Worm (Caenorhabditis elegans): ENCODE results near the gene R01H2.7.

R01H2.7 gene

DNA sequence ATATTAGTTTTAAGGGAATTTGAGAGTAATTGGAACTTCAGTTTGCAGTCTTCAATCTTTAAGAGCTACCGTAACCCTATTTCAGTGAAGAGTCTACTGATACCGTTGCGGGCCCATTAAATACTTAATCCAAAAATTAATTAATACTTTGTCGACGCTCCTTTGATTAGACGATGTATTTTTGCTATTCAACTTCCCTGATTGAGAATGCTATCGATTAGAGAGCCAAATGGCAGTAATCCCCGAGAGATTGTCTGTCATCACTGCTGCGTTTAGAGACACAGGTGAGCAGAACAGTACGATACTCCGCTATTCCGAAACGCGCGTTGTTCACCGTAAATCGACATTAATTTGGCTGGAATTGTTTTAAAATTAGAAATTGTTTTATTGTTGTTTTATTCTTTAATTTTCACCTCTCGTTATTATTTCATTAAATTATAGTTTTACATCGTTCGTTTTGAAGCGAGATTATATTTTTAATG is 24.3 kb downstream of the R01H2.7 start, which contains the start of gene rfl-1 (continued):
- no peak for TF ChIP-seq mab-9 (GFP tag; IDR thresholded peaks at IDR 0.05)
- peak; percentile 69 for TF ChIP-seq nhr-71 (tag; optimal IDR thresholded peaks at IDR 0.05)
- no peak for TF ChIP-seq hpl-2 (GFP tag; optimal IDR thresholded peaks at IDR 0.05)
- TF ChIP-seq unc-30 (tag; optimal IDR thresholded peaks at IDR 0.05), result no peak
- no peak for TF ChIP-seq ztf-11 (tag; optimal IDR thresholded peaks at IDR 0.05)
- TF ChIP-seq dpl-1 (GFP tag; optimal IDR thresholded peaks at IDR 0.05), result peak; percentile 58 to 73 (median 70)
- TF ChIP-seq hlh-4 (tag; optimal IDR thresholded peaks at IDR 0.05), result no peak
- no peak for TF ChIP-seq mef-2 (tag; optimal IDR thresholded peaks at IDR 0.05)
- peak; percentile 31 for TF ChIP-seq fos-1 (tag; optimal IDR thresholded peaks at IDR 0.05)
- TF ChIP-seq lin-35 (GFP tag; optimal IDR thresholded peaks at IDR 0.05), result peak; percentile 70 to 77
- peak; percentile 70 for TF ChIP-seq snu-23 (GFP tag; optimal IDR thresholded peaks at IDR 0.05)
- TF ChIP-seq ceh-8 (GFP tag; optimal IDR thresholded peaks at IDR 0.05), result no peak
- TF ChIP-seq ets-5 (GFP tag; IDR thresholded peaks at IDR 0.05), result no peak
- TF ChIP-seq lir-3 (tag; optimal IDR thresholded peaks at IDR 0.05; ENCODE audit: poor library complexity), result peak; percentile 20
- no peak for TF ChIP-seq nhr-237 (tag; optimal IDR thresholded peaks at IDR 0.05)
- peak; percentile 42 for TF ChIP-seq fkh-8 (tag; optimal IDR thresholded peaks at IDR 0.05)
- TF ChIP-seq sptf-1 (tag; optimal IDR thresholded peaks at IDR 0.05), result no peak
- TF ChIP-seq hlh-17 (GFP tag; optimal IDR thresholded peaks at IDR 0.05; ENCODE audit: borderline replicate concordance), result no peak
- peak; percentile 52 for TF ChIP-seq dsc-1 (tag; optimal IDR thresholded peaks at IDR 0.05)
- TF ChIP-seq zag-1 (tag; optimal IDR thresholded peaks at IDR 0.05), result no peak
- TF ChIP-seq nhr-47 (tag; optimal IDR thresholded peaks at IDR 0.05), result peak; percentile 66
- TF ChIP-seq F16B12.6 (tag; optimal IDR thresholded peaks at IDR 0.05), result peak; percentile 57
- TF ChIP-seq grh-1 (GFP tag; IDR thresholded peaks at IDR 0.05), result no peak
- no peak for TF ChIP-seq snpc-4 (tag; optimal IDR thresholded peaks at IDR 0.05)
- peak; percentile 55 for TF ChIP-seq nhr-20 (tag; optimal IDR thresholded peaks at IDR 0.05)
- TF ChIP-seq alr-1 (tag; optimal IDR thresholded peaks at IDR 0.05; ENCODE audit: borderline replicate concordance), result no peak
- TF ChIP-seq mdl-1 (tag; optimal IDR thresholded peaks at IDR 0.05), result no peak
- peak; percentile 61 for TF ChIP-seq lin-14 (GFP tag; optimal IDR thresholded peaks at IDR 0.05)
- no peak for TF ChIP-seq vab-15 (tag; optimal IDR thresholded peaks at IDR 0.05)
- TF ChIP-seq C34B4.2 (tag; optimal IDR thresholded peaks at IDR 0.05), result no peak
- TF ChIP-seq efl-3 (GFP tag; optimal IDR thresholded peaks at IDR 0.05), result no peak

DNA sequence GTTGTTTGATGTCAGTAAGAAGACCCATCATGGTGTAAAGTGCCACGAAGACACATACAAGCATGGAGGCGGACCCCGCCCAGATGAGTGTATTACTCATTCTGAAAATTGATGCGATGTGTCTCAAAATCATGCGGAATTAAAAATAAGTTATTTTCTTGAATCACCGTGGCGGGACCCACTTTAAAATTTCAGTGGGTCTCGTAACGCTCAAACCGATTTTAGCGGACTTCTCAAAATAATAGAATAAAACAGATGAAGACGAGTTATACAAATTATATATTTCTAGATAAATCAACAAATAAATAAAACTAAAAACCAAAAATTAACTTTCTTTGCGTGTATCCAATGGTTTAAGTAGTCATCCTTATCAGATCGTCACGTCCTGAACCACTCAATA is 25.0 kb downstream of the R01H2.7 start, which contains the start of gene col-8:
TSS of gene col-8 (minus strand) at position 101 of the 400 bp plus-strand sequence.
- TF ChIP-seq nhr-28 (tag; optimal IDR thresholded peaks at IDR 0.05) (no peak), nhr-47 (tag; optimal IDR thresholded peaks at IDR 0.05) (no peak), ceh-90 (tag; optimal IDR thresholded peaks at IDR 0.05) (no peak), unc-130 (tag; optimal IDR thresholded peaks at IDR 0.05) (no peak), pqm-1 (tag; optimal IDR thresholded peaks at IDR 0.05) (no peak), xbp-1 (tag; optimal IDR thresholded peaks at IDR 0.05) (no peak), ztf-11 (tag; optimal IDR thresholded peaks at IDR 0.05) (no peak), egl-27 (tag; optimal IDR thresholded peaks at IDR 0.05) (no peak), elt-2 (tag; optimal IDR thresholded peaks at IDR 0.05) (no peak), ama-1 (optimal IDR thresholded peaks at IDR 0.05) (no peak), swsn-7 (tag; optimal IDR thresholded peaks at IDR 0.05) (no peak), ceh-88 (GFP tag; IDR thresholded peaks at IDR 0.05) (no peak)

DNA sequence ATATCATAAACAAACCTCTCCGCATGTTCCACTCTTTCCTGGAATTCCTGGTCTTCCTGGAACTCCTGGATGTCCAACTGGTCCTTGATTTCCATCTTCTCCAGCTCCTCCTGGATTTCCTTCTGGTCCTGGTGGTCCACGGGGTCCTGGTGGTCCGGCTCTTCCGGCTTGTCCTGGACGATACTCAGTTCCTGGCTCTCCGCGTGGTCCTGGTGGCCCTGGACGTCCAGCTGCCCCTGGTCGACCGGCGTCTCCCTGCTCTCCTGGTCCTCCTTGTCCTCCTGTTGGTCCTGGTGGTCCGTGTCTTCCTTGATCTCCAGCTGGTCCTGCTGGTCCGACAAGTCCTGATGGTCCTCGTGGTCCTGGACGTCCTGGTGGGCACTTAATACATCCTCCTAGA is 25.8 kb downstream of the R01H2.7 start:
- no peak for TF ChIP-seq rnt-1 (tag; optimal IDR thresholded peaks at IDR 0.05)
- TF ChIP-seq lsy-2 (tag; optimal IDR thresholded peaks at IDR 0.05), result no peak
- no peak for TF ChIP-seq ces-1 (GFP tag; optimal IDR thresholded peaks at IDR 0.05)
- TF ChIP-seq mep-1 (tag; optimal IDR thresholded peaks at IDR 0.05), result no peak
- no peak for TF ChIP-seq nhr-84 (tag; optimal IDR thresholded peaks at IDR 0.05)
- TF ChIP-seq jun-1 (tag; optimal IDR thresholded peaks at IDR 0.05), result no peak
- no peak for TF ChIP-seq elt-3 (tag; optimal IDR thresholded peaks at IDR 0.05)
- no peak for TF ChIP-seq lin-13 (GFP tag; optimal IDR thresholded peaks at IDR 0.05)
- no peak for TF ChIP-seq dpl-1 (GFP tag; optimal IDR thresholded peaks at IDR 0.05)
- no peak for TF ChIP-seq fos-1 (tag; optimal IDR thresholded peaks at IDR 0.05)
- TF ChIP-seq nhr-19 (GFP tag; conservative IDR thresholded peaks at IDR 0.05), result no peak
- TF ChIP-seq lir-3 (tag; optimal IDR thresholded peaks at IDR 0.05; ENCODE audit: poor library complexity), result no peak
- TF ChIP-seq skn-1 (tag; optimal IDR thresholded peaks at IDR 0.05), result no peak
- TF ChIP-seq nhr-12 (tag; optimal IDR thresholded peaks at IDR 0.05), result no peak
- no peak for TF ChIP-seq lin-14 (GFP tag; optimal IDR thresholded peaks at IDR 0.05)
- TF ChIP-seq ceh-90 (tag; optimal IDR thresholded peaks at IDR 0.05), result no peak
- TF ChIP-seq snpc-4 (tag; optimal IDR thresholded peaks at IDR 0.05), result no peak

All from whole organism, L1 larva.